Worm (Caenorhabditis elegans) whole organism, L4/young adult: Measurements from ENCODE around the gene C46A5.4.

Experiments
- W03F9.2 ChIP-seq: fragments of 150-350 bp; optimal IDR thresholded peaks from 2 replicates; lab custom pipeline; 2014; ENCODE audit warnings: missing biosample characterization, missing genetic modification characterization
- dao-5 ChIP-seq: sonication (generic microtip); optimal IDR thresholded peaks from 2 replicates; lab custom pipeline; 2016; ENCODE audit warnings: missing genotype, missing genetic modification characterization, moderate library complexity, missing compliant biosample characterization
- him-1 ChIP-seq: sonication (generic microtip); optimal IDR thresholded peaks from 2 replicates; lab custom pipeline; 2016; ENCODE audit warnings: missing genotype, missing genetic modification reagents, missing genetic modification characterization, missing compliant biosample characterization

- TF ChIP-seq him-1 (tag; lab: Kevin White, UChicago) (no peak), W03F9.2 (tag; lab: Kevin White, UChicago) (peak; percentile 73), dao-5 (tag; lab: Kevin White, UChicago) (no peak)
These were observed 28.4 kb upstream of the C46A5.4 start, which contains the start of gene tag-322 for ce11 chrIV:7785506-7786065.
